Fruit fly (Drosophila melanogaster) S2 (cell line): ENCODE measurements around the gene CG10147.
A peak's percentile ranks its signal among the peaks of the same experiment; 100 is the strongest.

ENCODE experiments used
- CG8478 ChIP-seq: fragments of >200 bp; optimal IDR thresholded peaks from 2 replicates; lab custom pipeline; 2018
- CTCF ChIP-seq, 2 experiments: fragments of >200 bp; optimal IDR thresholded peaks; 2 replicates each; lab custom pipeline; 2018

CG10147 gene

DNA sequence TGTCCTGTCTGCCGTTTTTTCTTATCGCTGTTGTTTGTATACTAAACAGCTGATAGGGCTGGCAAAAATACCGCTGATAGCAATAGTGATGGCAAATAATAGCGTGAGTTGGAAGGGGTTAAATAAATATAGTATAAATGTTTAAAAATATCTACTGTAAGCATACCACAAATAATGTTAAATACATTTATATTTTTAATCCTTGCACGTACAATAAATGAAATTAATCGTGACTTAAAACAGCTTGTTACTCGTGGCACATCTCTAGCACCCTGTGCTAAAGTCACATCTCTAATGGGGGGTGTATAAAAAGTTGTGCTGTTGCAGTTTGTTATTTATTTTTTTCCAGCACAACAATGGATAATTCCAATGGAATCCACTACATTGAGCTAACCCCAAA lies at the start of gene CG10147, which contains the start of gene Bulli:
CG10147 (minus strand) TSS at position 20 of the 400 bp plus-strand sequence.
Bulli (plus strand) TSS at position 277 of the 400 bp plus-strand sequence.
- TF ChIP-seq CTCF (optimal IDR thresholded peaks at IDR 0.05; lab: Kevin White, UChicago) (no peak), CG8478 (lab: Kevin White, UChicago) (no peak)

dm6 chr3L:6530429-6530828 lies 42.2 kb upstream of the CG10147 start, which contains the start of gene betaTub65B:
betaTub65B (plus strand) TSS chr3L:6530729.
- TF ChIP-seq CG8478 (lab: Kevin White, UChicago) (no peak), CTCF (optimal IDR thresholded peaks at IDR 0.05; lab: Kevin White, UChicago) (no peak)

DNA sequence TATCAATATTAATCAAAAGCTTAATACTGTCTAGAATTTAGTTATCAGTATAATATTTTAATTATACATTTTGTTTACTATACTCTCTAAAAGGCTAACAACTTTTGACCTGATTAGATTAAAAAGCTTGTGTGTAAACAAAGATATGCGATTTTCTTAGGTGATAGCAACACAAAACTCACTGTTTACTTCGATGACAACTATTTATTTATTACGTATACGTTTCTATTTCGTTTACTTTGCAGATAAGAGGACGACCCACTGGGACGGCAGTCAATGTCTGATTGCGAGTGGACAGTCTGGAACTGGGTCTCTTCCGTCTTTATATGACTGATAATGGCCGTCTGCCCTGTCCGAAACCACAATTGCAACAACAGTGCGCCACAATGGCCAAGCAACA lies 34.6 kb upstream of the CG10147 start:
- TF ChIP-seq CTCF (optimal IDR thresholded peaks at IDR 0.05; lab: Kevin White, UChicago) (no peak), CG8478 (lab: Kevin White, UChicago) (no peak)

dm6 chr3L:6519678-6520077 lies 31.5 kb upstream of the CG10147 start:
- TF ChIP-seq CTCF (optimal IDR thresholded peaks at IDR 0.05; lab: Kevin White, UChicago) (no peak), CG8478 (lab: Kevin White, UChicago) (no peak)

dm6 chr3L:6516901-6517300 lies 28.7 kb upstream of the CG10147 start:
- TF ChIP-seq CG8478 (lab: Kevin White, UChicago) (no peak), CTCF (optimal IDR thresholded peaks at IDR 0.05; lab: Kevin White, UChicago) (no peak)

DNA sequence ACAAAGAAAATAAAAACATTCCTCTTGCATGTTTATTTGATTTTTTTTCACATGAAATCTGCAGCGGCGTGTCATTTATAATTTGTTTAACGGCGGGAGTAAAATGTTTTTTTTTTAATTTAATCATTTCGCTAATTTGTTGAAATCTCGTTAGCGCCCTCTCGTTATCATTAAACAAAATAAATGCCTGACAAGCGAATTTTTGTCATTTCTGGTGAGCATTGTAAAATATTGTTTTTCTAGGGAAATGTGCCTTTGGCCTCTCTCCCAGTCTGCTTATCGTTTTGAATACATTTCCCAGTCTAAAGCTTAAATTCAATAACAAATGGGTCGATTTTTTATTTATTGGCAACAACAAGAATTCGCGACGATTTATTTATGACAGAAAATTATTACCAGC lies 24.1 kb upstream of the CG10147 start:
- TF ChIP-seq CG8478 (lab: Kevin White, UChicago) (no peak), CTCF (optimal IDR thresholded peaks at IDR 0.05; lab: Kevin White, UChicago) (no peak)

dm6 chr3L:6508083-6508482 lies 19.9 kb upstream of the CG10147 start:
- TF ChIP-seq CG8478 (lab: Kevin White, UChicago) (no peak), CTCF (optimal IDR thresholded peaks at IDR 0.05; lab: Kevin White, UChicago) (no peak)

DNA sequence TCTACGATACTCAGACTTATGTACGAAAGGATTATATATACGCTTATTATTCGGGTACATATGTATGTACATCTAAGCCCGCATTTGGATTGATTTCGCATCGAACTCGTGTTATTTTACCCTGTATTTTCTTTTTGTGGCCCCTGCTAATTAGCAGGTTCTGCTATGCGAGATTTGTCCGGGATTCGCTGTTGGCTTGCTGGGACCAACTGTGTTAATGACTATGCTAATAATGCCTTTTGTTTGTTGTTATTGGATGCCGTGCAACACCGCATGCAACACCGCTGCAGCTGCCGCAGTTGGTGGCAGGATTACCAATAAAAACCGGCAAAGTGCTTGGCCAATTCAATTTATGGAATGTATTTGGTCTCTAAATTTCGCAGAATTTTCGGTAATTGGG lies 12.2 kb upstream of the CG10147 start:
- no peak for TF ChIP-seq CTCF (optimal IDR thresholded peaks at IDR 0.05; lab: Kevin White, UChicago)
- TF ChIP-seq CG8478 (lab: Kevin White, UChicago) = no peak

- TF ChIP-seq CG8478 (lab: Kevin White, UChicago) (no peak), CTCF (optimal IDR thresholded peaks at IDR 0.05; lab: Kevin White, UChicago) (no peak)
Observed at dm6 chr3L:6498602-6499001, 10.4 kb upstream of the CG10147 start.

DNA sequence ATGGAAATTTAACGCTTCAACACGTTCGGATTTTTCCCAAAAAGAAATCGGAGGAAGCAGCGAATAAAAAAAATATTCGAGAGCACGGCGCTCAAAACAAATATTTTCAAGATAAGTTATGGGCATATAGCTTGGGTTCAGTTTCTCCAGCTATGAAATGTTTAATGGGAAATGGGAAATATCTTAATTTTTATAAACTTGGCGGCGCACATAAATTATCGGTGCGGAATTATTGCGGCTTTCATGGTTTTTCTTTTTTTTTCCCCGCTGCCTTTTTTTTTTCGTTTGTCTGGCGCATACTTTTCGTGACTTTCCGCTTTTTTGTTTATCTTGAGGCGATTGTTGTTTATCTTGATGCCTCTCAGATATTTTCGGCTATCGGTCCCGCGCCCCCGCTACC lies 9.8 kb upstream of the CG10147 start:
- no peak for TF ChIP-seq CTCF (optimal IDR thresholded peaks at IDR 0.05; lab: Kevin White, UChicago)
- TF ChIP-seq CG8478 (lab: Kevin White, UChicago) = no peak

DNA sequence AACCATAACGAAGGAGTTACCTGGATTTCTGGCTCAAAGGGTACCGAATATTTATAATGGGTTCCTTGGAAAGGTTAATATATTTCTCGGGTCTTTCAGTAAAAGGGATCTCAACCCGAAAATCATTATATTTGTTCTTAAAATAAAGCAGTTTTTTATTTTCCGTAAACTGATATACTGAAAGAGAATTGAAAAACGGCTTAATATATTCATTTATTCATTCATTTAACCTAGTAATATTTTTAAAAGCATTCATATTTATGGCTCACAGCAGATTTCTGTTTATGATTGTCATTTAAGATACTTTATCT lies 8.7 kb upstream of the CG10147 start:
- TF ChIP-seq CTCF (optimal IDR thresholded peaks at IDR 0.05; lab: Kevin White, UChicago) = no peak
- no peak for TF ChIP-seq CG8478 (lab: Kevin White, UChicago)

- TF ChIP-seq CG8478 (lab: Kevin White, UChicago) (no peak), CTCF (optimal IDR thresholded peaks at IDR 0.05; lab: Kevin White, UChicago) (no peak)
Observed at dm6 chr3L:6496053-6496921, 8.1 kb upstream of the CG10147 start.

DNA sequence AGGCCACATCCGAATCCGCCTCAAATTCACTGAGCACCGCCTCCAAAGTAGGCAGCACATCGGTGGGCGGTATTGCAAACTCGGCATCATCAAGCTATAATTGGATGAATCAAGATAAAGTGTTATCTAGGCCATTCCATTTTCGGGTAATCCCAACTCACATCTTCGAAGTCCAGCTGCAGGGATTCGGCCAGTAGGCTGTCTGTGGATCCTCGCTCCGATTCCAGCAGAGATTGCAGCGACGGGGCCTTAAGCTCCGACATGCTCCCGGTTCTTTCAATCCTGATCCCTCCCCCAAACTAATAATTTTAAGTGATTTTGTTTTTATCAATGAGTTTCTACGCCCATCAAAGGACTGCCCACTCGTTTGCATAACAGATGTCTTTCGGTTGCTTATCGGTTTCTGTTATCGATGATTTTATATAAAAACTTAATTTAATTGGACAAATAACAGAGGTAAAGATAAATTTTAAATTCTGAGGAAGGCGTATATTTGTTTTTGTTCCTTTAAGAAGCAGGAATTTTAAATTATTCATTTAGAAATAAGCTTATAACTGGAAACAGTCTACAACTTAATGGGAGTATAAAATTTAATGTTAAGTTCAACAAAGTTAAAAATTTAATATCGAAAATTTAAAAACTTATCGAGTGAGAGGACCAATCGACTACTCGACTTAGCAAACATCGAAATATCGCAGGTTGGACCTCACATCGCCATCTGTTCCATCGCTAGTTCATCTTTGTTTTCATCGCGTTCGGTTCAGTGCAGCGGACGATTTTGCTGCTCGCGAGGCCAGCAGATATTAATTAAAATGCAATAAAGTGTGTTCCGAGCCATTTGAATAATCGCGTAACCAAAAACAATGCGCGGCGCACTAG lies 6.9 kb upstream of the CG10147 start, which contains the start of the genes Vps8 and sfl:
Vps8 (minus strand) TSS at position 370 of the 879 bp plus-strand sequence.
sfl (plus strand) TSS at position 753 of the 879 bp plus-strand sequence.
- TF ChIP-seq CG8478 (lab: Kevin White, UChicago) = no peak
- peak in 1 of 2 experiments; percentile 6 for TF ChIP-seq CTCF (optimal IDR thresholded peaks at IDR 0.05; lab: Kevin White, UChicago)

DNA sequence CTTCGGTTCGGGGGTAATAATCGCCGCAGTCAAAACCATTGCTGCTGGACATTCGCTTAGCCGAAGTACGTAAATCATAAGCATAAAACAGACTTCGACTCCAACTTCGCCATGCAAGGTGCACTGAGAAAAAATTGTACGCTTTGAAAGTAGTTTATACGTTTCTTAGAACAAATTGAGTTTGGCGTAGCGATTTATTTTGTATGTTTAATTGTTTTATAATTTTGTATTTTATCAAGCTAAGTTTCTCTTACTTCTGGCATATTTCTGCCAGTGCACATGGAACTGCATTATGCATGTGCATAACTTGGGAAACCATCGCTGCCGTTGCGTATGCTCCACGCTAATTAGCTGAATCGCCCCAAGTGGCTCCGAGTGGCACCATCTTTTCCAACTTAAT lies 5.4 kb downstream of the CG10147 start:
- no peak for TF ChIP-seq CTCF (optimal IDR thresholded peaks at IDR 0.05; lab: Kevin White, UChicago)
- no peak for TF ChIP-seq CG8478 (lab: Kevin White, UChicago)

DNA sequence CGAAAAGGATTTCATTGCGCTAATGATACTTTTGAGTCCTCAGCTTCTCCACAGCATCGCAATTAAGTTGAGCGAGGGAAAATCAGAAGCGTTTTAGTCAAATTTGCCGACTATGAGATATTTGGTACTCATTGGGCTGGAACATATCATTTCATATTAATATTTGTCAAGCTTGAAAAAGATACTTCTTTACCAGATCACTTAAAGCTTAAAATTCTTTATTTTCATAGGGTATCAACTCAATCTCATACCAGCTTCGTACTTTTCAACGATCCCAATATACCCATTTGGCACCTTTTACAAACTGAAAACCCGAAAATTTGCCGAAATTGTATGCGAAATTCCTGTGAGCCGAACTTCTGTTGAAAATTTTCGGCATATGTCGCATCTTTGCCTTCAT lies 16.4 kb downstream of the CG10147 start:
- no peak for TF ChIP-seq CTCF (optimal IDR thresholded peaks at IDR 0.05; lab: Kevin White, UChicago)
- TF ChIP-seq CG8478 (lab: Kevin White, UChicago) = no peak
